Fruit fly (Drosophila melanogaster) Kc167 (cell line): ENCODE results near the gene CG7335.

ENCODE experiments used
- Myc ChIP-seq: fragments of >200 bp; optimal IDR thresholded peaks from 2 replicates; lab custom pipeline; 2017; ENCODE audit warnings: missing external identifiers
- insv ChIP-seq: fragments of >200 bp; optimal IDR thresholded peaks from 3 replicates; lab custom pipeline; 2018; ENCODE audit warnings: missing external identifiers
- ttk ChIP-seq: sonication (Bioruptor generic); optimal IDR thresholded peaks from 2 replicates; lab custom pipeline; 2017; ENCODE audit warnings: missing external identifiers

- no peak for TF ChIP-seq insv (lab: Kevin White, UChicago)
- no peak for TF ChIP-seq Myc (lab: Kevin White, UChicago)
- TF ChIP-seq ttk (lab: Kevin White, UChicago): no peak
Observed at dm6 chr3L:20178101-20178500, 45.0 kb upstream of the CG7335 start.
